Fruit fly (Drosophila melanogaster): ENCODE measurements around the gene CG4199.

The CG4199 gene

dm6 chrX:2106367-2106766 lies 33.1 kb upstream of the CG4199 start:
- TF ChIP-seq CG14711 (tag; optimal IDR thresholded peaks at IDR 0.05) = no peak

DNA sequence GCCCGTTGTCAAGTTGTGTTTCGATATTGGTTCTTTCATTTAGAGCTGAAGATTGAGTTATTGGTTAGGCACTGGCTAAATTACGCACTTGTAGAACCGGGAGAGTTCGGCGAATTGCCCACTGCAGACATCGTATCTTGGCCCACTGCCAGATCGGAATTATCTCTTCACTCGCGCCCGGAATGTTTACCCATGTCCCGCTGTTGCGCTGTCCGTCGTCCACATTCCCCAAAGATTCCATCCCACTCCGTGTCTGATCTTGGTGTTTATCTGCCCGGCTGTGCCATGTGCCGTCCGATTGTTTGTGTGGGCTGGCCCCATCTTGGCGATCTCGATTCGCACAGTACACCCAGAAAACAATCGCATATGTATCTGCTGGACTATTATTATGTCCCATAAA lies 31.1 kb upstream of the CG4199 start:
- TF ChIP-seq bab1 (GFP tag; optimal IDR thresholded peaks at IDR 0.05) (no peak), CG33017 (tag; optimal IDR thresholded peaks at IDR 0.05) (no peak), CG7101 (tag; optimal IDR thresholded peaks at IDR 0.05) (no peak), CG1620 (GFP tag; optimal IDR thresholded peaks at IDR 0.05) (no peak), CG11617 (GFP tag; optimal IDR thresholded peaks at IDR 0.05) (no peak)

- no peak for TF ChIP-seq tj (GFP tag; optimal IDR thresholded peaks at IDR 0.05)
- no peak for TF ChIP-seq CG14711 (tag; optimal IDR thresholded peaks at IDR 0.05)
- no peak for TF ChIP-seq CG5204 (GFP tag; optimal IDR thresholded peaks at IDR 0.05)
- TF ChIP-seq toe (GFP tag; optimal IDR thresholded peaks at IDR 0.05) = no peak
- no peak for TF ChIP-seq CG12768 (GFP tag; optimal IDR thresholded peaks at IDR 0.05)
- TF ChIP-seq CG7101 (tag; optimal IDR thresholded peaks at IDR 0.05) = no peak
- no peak for TF ChIP-seq Clk (GFP tag; optimal IDR thresholded peaks at IDR 0.05)
- TF ChIP-seq CG33017 (tag; optimal IDR thresholded peaks at IDR 0.05) = no peak
- TF ChIP-seq ovo (GFP tag; optimal IDR thresholded peaks at IDR 0.05) = no peak
Observed at dm6 chrX:2103859-2104258, 30.6 kb upstream of the CG4199 start.

dm6 chrX:2098267-2098666 lies 25.0 kb upstream of the CG4199 start:
- TF ChIP-seq Clk (GFP tag; optimal IDR thresholded peaks at IDR 0.05) = no peak
- peak; percentile 40 for TF ChIP-seq CG14711 (tag; optimal IDR thresholded peaks at IDR 0.05)
- TF ChIP-seq pad (GFP tag; optimal IDR thresholded peaks at IDR 0.05) = no peak
- no peak for TF ChIP-seq toe (GFP tag; optimal IDR thresholded peaks at IDR 0.05)
- TF ChIP-seq CG33017 (tag; optimal IDR thresholded peaks at IDR 0.05) = peak; percentile 8

- TF ChIP-seq CG7101 (tag; optimal IDR thresholded peaks at IDR 0.05) = no peak
- no peak for TF ChIP-seq pad (GFP tag; optimal IDR thresholded peaks at IDR 0.05)
- TF ChIP-seq cic (GFP tag; optimal IDR thresholded peaks at IDR 0.05) = no peak
- TF ChIP-seq CG11617 (GFP tag; optimal IDR thresholded peaks at IDR 0.05) = no peak
- TF ChIP-seq Hr96 (GFP tag; optimal IDR thresholded peaks at IDR 0.05) = no peak
- TF ChIP-seq CG14711 (tag; optimal IDR thresholded peaks at IDR 0.05) = no peak
Observed at dm6 chrX:2096341-2096740, 23.1 kb upstream of the CG4199 start.

DNA sequence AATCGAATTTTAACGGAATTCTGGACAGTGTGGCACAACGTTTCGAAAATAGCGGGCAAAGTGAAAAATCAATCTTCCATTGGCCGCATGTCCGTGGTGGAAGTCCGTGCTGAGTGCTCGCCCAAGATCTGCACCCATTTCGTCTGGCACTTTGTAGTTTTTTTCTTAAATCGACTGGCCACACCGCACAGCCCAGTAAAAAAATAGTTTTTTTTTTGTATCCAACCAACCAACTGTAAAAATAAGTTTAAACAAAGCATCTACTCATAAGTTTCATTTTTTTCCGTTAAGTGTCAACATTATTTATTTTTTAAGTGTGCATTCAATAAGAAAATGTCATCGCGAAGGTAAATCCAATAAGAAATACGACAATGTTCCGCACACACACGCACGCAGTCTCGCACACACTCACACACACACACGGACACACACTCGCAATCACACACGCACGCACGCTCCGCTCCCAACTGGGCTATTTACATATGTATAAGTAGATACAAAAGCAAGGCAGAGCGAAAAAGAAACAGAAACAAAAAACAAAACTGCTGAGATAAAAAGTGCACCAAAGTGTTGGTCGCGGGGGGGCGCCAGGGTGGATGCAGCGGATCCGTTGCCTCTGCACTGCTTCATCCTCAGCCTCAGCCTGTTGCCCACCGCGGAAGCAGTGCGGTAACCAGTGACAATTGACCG lies 20.9 kb upstream of the CG4199 start, which contains the start of gene csw:
Gene csw, plus strand, starts transcription at position 163 of the 690 bp plus-strand sequence.
- TF ChIP-seq CG11617 (GFP tag; optimal IDR thresholded peaks at IDR 0.05) (peak; percentile 71), Crg-1 (GFP tag; optimal IDR thresholded peaks at IDR 0.05) (peak; percentile 52), Mnt (GFP tag; optimal IDR thresholded peaks at IDR 0.05) (peak; percentile 70), CG5204 (GFP tag; optimal IDR thresholded peaks at IDR 0.05) (peak; percentile 30), cnc (optimal IDR thresholded peaks at IDR 0.05) (no peak), toe (GFP tag; optimal IDR thresholded peaks at IDR 0.05) (no peak), pad (GFP tag; optimal IDR thresholded peaks at IDR 0.05) (peak; percentile 51), kay (GFP tag; ENCODE audit: borderline replicate concordance) (no peak), Hr96 (GFP tag; optimal IDR thresholded peaks at IDR 0.05) (no peak), tj (GFP tag; optimal IDR thresholded peaks at IDR 0.05) (peak; percentile 65), Clk (GFP tag; optimal IDR thresholded peaks at IDR 0.05) (no peak), CG33017 (tag; optimal IDR thresholded peaks at IDR 0.05) (peak; percentile 18), cic (GFP tag; optimal IDR thresholded peaks at IDR 0.05) (peak; percentile 33), CG7101 (tag; optimal IDR thresholded peaks at IDR 0.05) (peak; percentile 70), CG14711 (tag; optimal IDR thresholded peaks at IDR 0.05) (peak; percentile 17), CG12768 (GFP tag; optimal IDR thresholded peaks at IDR 0.05) (peak; percentile 30), ovo (GFP tag; optimal IDR thresholded peaks at IDR 0.05) (peak; percentile 70), CG1620 (GFP tag; optimal IDR thresholded peaks at IDR 0.05) (peak; percentile 55), bab1 (GFP tag; optimal IDR thresholded peaks at IDR 0.05) (peak; percentile 67), CG7045 (GFP tag; optimal IDR thresholded peaks at IDR 0.05) (no peak)

- no peak for TF ChIP-seq cnc (optimal IDR thresholded peaks at IDR 0.05)
- no peak for TF ChIP-seq toe (GFP tag; optimal IDR thresholded peaks at IDR 0.05)
- no peak for TF ChIP-seq CG7101 (tag; optimal IDR thresholded peaks at IDR 0.05)
- TF ChIP-seq CG14711 (tag; optimal IDR thresholded peaks at IDR 0.05) = no peak
- TF ChIP-seq cic (GFP tag; optimal IDR thresholded peaks at IDR 0.05) = no peak
- TF ChIP-seq pad (GFP tag; optimal IDR thresholded peaks at IDR 0.05) = no peak
- no peak for TF ChIP-seq ovo (GFP tag; optimal IDR thresholded peaks at IDR 0.05)
- no peak for TF ChIP-seq tj (GFP tag; optimal IDR thresholded peaks at IDR 0.05)
- TF ChIP-seq Hr96 (GFP tag; optimal IDR thresholded peaks at IDR 0.05) = no peak
- no peak for TF ChIP-seq CG5204 (GFP tag; optimal IDR thresholded peaks at IDR 0.05)
- no peak for TF ChIP-seq CG33017 (tag; optimal IDR thresholded peaks at IDR 0.05)
- no peak for TF ChIP-seq CG12768 (GFP tag; optimal IDR thresholded peaks at IDR 0.05)
- no peak for TF ChIP-seq bab1 (GFP tag; optimal IDR thresholded peaks at IDR 0.05)
- TF ChIP-seq Crg-1 (GFP tag; optimal IDR thresholded peaks at IDR 0.05) = no peak
- no peak for TF ChIP-seq Mnt (GFP tag; optimal IDR thresholded peaks at IDR 0.05)
- TF ChIP-seq CG7045 (GFP tag; optimal IDR thresholded peaks at IDR 0.05) = no peak
- TF ChIP-seq kay (GFP tag; ENCODE audit: borderline replicate concordance) = no peak
Observed at dm6 chrX:2089812-2090211, 16.5 kb upstream of the CG4199 start.

Measured in whole organism, adult.